Worm (Caenorhabditis elegans) whole organism, late embryonic: ENCODE results near the gene acc-2.

Experiments
- K02D7.2 ChIP-seq: sonication (generic microtip); optimal IDR thresholded peaks from 2 replicates; lab custom pipeline; 2017; ENCODE audit warnings: mild to moderate bottlenecking, missing genetic modification characterization, missing compliant biosample characterization
- ceh-22 ChIP-seq: sonication (generic microtip); optimal IDR thresholded peaks from 2 replicates; lab custom pipeline; 2017; ENCODE audit warnings: missing biosample characterization, missing genetic modification characterization
- ceh-30 ChIP-seq: fragments of 150-350 bp; optimal IDR thresholded peaks from 2 replicates; lab custom pipeline; 2014; ENCODE audit warnings: missing biosample characterization, missing genetic modification characterization

ce11 chrIV:8974543-8975330 is 41.8 kb upstream of the acc-2 start:
- no peak for TF ChIP-seq ceh-22
- TF ChIP-seq ceh-30 (tag; lab: Kevin White, UChicago), result no peak
- no peak for TF ChIP-seq K02D7.2 (tag; lab: Kevin White, UChicago)
